Worm (Caenorhabditis elegans) whole organism, early embryonic: ENCODE results near the gene rpia-1.

Experiments
- F13C5.2 ChIP-seq: sonication (generic microtip); optimal IDR thresholded peaks from 2 replicates; lab custom pipeline; 2017; ENCODE audit warnings: mild to moderate bottlenecking, missing genetic modification characterization, inconsistent platforms, missing compliant biosample characterization
- aly-1 ChIP-seq: sonication (generic microtip); optimal IDR thresholded peaks from 2 replicates; lab custom pipeline; 2016; ENCODE audit warnings: missing genetic modification characterization, missing compliant biosample characterization
- ama-1 ChIP-seq: fragments of 150-350 bp; optimal IDR thresholded peaks from 2 replicates; lab custom pipeline; 2014
- flt-1 ChIP-seq: fragments of 200-800 bp; sonication (Bioruptor generic); IDR thresholded peaks from 2 replicates; pipeline ENCODE4 v1.3.6; 2022; ENCODE audit warnings: missing genetic modification characterization, missing compliant biosample characterization
- pes-1 ChIP-seq: fragments of 200-800 bp; sonication (Bioruptor generic); IDR thresholded peaks from 2 replicates; pipeline ENCODE4 v1.3.6; 2022; ENCODE audit warnings: missing genetic modification reagents, missing genetic modification characterization, missing compliant biosample characterization
- tbx-11 ChIP-seq: fragments of 200-800 bp; sonication (Bioruptor generic); IDR thresholded peaks from 2 replicates; pipeline ENCODE4 v1.3.6; 2022; ENCODE audit warnings: missing genetic modification characterization, missing compliant biosample characterization
- tbx-37 ChIP-seq: fragments of 200-800 bp; sonication (Bioruptor generic); conservative IDR thresholded peaks from 2 replicates; pipeline ENCODE4 v1.3.6; 2022; ENCODE audit warnings: missing genetic modification reagents, missing genetic modification characterization, missing compliant biosample characterization

- TF ChIP-seq ama-1 (lab: Kevin White, UChicago) (no peak), F13C5.2 (tag; lab: Kevin White, UChicago) (no peak), flt-1 (GFP tag; lab: Robert Waterston, UW) (no peak), tbx-37 (GFP tag; lab: Robert Waterston, UW) (no peak), pes-1 (GFP tag; lab: Robert Waterston, UW) (no peak), tbx-11 (GFP tag; lab: Robert Waterston, UW) (no peak), aly-1 (no peak)
Measured at ce11 chrIII:7165816-7166229, 42.9 kb downstream of the rpia-1 start.
